Worm (Caenorhabditis elegans) whole organism, dauer: Measurements from ENCODE around the gene C24H11.5.
"Not testable (repeated sequence)": the region's sequence is repeated elsewhere in the genome, so short reads cannot be mapped to it uniquely, and the experiment has no call there.

Experiments
- unc-62 ChIP-seq: sonication (generic microtip); optimal IDR thresholded peaks from 2 replicates; lab custom pipeline; 2017; ENCODE audit warnings: missing biosample characterization, missing genetic modification reagents, missing genetic modification characterization

C24H11.5 gene

DNA sequence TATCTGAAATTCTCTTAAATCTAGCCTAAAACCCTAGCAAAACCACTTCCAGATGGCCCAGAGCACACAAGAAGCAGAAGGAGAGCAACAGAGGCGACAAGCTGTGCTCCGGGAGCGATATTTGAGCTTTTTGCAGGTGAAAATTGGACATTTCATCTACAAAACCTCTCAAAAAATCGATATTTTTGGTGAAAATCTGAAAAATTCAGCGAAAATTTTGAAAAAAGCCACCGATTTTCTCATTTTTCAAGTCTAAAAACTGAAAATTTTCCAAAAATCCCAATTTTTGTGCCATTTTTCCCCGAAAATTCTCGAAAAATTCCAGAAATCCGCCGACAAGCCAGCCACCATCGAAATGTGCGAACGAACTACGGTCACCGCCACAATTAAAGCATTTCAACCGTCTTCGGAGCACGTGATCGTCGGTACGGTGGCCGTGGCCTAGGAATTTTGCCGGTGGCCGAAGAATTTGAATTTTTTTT, at the start of gene C24H11.5:
Gene C24H11.5 (plus strand): TSS at position 51 of the 482 bp plus-strand sequence.
- TF ChIP-seq unc-62 (GFP tag; lab: Kevin White, UChicago), result no peak

DNA sequence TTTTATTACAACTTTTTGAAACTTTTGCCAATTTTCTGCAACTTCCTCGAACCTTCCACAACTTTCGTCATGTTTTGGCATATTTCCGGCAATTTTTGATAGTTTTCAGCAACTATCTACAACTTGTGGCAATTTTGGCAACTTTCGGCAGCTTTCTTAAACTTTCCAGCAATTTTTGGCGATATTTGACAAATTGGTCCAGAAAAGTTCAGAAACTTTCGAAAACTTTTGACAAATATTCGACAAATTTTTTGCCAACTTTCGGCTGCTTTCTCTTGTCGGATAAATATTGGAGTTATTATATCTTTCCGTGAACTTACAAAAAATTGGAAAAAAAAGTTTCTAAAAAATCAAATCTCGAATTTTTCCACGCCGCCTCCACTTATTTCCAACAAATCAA, 49.7 kb upstream of the C24H11.5 start, which contains the start of gene Y41C4A.18:
Gene Y41C4A.18 (plus strand): TSS at position 301 of the 400 bp plus-strand sequence.
- TF ChIP-seq unc-62 (GFP tag; lab: Kevin White, UChicago), result no peak

ce11 chrIII:11730850-11731249, 49.2 kb upstream of the C24H11.5 start:
- no peak for TF ChIP-seq unc-62 (GFP tag; lab: Kevin White, UChicago)

- no peak for TF ChIP-seq unc-62 (GFP tag; lab: Kevin White, UChicago)
Observed at ce11 chrIII:11731491-11731890, 48.5 kb upstream of the C24H11.5 start.

DNA sequence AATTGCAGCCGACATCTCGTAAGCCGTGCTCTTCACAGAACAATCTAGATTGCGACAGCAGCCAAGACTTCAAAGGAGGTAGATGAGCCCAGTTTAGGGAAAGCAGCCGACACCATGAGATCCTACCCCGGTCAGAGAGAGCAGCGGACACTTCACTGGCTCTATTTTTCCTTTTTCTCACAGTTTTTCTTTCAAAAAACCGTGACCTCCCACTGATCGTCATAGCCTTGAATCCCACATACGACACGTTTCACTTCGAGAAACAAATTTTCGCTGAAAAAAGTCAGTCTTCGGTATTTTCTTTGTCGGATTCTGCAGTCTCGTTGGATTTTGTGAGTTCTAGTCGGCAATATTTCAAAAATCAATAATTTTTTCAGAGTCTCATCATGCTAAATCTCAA, 48.0 kb upstream of the C24H11.5 start, which contains the start of gene Y41C4A.21:
Gene Y41C4A.21 (plus strand): TSS at position 301 of the 400 bp plus-strand sequence.
- TF ChIP-seq unc-62 (GFP tag; lab: Kevin White, UChicago), result no peak

- TF ChIP-seq unc-62 (GFP tag; lab: Kevin White, UChicago), result no peak
Observed at ce11 chrIII:11732943-11733342, 47.1 kb upstream of the C24H11.5 start.

ce11 chrIII:11737527-11737926, 42.5 kb upstream of the C24H11.5 start, which contains the start of gene sup-1:
TSS of gene sup-1 (minus strand) at chrIII:11737627.
- no peak for TF ChIP-seq unc-62 (GFP tag; lab: Kevin White, UChicago)

DNA sequence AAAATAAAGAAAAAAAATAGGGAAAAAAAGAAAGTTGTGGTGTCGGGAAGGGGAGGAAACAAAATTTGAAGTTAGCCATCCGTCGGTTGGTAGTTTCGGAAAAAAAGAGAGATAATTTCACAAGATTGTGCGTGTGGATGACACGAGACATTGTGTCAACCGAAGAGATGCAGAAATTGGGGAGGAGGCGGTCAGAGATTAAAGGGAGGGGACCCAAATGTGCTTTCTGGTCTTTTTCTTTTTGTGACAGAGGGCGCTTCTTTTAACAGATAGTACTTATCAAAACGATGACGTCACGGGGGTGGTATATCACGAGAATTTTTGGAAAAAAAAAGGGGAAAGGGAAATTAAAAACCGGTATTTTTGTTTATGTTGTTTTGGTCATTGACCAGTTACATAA, 41.6 kb upstream of the C24H11.5 start:
- TF ChIP-seq unc-62 (GFP tag; lab: Kevin White, UChicago), result no peak

DNA sequence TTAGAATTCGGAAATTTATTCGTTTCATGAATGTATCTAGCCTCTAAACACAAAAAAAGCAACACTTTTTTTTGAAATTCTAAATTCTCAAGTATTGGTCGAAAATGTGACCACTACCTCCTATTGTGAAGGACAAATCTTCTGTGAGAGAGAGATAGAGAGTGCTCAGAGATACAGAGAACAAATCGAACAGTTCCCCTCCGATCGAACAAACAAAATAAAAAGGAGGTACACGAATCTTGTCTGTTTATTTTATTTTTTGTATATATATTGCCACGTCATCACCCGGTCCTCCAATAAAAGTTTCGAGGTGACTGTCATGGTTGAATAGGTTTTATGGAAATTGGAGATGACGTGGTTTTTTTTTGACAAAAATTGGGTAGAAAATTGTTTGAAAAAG, 39.2 kb upstream of the C24H11.5 start:
- TF ChIP-seq unc-62 (GFP tag; lab: Kevin White, UChicago), result no peak

- TF ChIP-seq unc-62 (GFP tag; lab: Kevin White, UChicago), result no peak
Observed at ce11 chrIII:11742191-11742590, 37.8 kb upstream of the C24H11.5 start.

- TF ChIP-seq unc-62 (GFP tag; lab: Kevin White, UChicago), result no peak
Observed at ce11 chrIII:11746718-11747117, 33.3 kb upstream of the C24H11.5 start, which contains the start of gene mrt-2. TSS of gene mrt-2 (plus strand) at chrIII:11746766.

DNA sequence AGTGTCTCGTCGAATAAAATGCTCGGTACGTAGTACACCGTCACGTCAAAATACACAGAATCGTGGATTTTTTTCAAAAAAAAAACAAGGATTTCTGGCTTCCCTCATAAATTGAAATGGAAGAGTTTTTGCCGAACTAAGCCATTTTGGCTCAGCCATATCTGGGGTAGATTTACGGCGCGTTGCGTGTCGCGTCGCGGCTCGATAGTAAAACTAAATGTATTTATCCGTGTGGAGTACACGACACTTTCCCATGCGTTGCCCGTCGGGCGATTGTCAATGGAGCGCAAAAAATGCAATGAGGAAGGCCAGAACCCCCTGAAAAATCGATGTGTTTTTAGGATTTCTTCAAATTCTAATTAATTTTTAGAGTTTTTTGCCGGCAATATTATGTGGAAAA, 29.8 kb upstream of the C24H11.5 start:
- no peak for TF ChIP-seq unc-62 (GFP tag; lab: Kevin White, UChicago)

ce11 chrIII:11750817-11751216, 29.2 kb upstream of the C24H11.5 start:
- no peak for TF ChIP-seq unc-62 (GFP tag; lab: Kevin White, UChicago)

- TF ChIP-seq unc-62 (GFP tag; lab: Kevin White, UChicago), result no peak
Observed at ce11 chrIII:11757892-11758291, 22.1 kb upstream of the C24H11.5 start.

DNA sequence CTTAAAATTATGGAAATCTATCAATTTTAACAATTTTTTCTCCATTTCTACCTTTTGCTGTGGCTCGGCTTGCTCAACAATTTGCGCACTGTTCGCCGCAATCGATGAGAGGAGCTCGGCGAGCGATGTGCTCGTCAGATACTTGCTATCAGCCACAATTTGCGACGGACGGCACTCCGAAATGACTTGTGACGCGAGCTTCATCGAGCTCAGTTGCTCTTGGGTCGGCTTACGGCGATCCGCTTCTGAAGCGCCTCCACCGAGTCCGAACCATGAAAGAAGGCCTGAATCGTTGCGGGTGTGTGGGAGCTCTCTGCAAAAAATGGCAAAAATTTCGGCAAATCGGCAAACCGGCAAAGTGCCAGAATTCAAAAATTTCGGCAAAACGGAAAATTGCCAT, 19.4 kb upstream of the C24H11.5 start:
- TF ChIP-seq unc-62 (GFP tag; lab: Kevin White, UChicago), result no peak

DNA sequence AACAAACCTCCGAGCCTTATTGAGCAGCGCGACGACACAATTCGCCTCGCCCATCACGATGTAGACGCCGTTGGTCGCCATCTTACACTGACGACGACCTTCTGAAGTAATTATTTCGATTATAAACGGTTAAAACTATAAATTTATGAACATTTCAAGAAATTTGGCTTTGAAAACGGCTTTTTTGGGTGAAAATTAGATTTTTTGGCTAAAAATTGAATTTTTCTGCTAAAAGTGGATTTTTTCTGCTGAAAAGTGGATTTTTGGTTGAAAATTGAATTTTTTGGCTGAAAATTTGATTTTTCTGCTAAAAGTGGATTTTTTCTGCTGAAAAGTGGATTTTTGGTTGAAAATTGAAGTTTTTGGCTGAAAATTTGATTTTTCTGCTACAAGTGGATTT, 6.5 kb upstream of the C24H11.5 start, which contains the start of gene gbf-1:
Gene gbf-1 (minus strand): TSS at position 101 of the 400 bp plus-strand sequence.
- TF ChIP-seq unc-62 (GFP tag; lab: Kevin White, UChicago), result not testable (repeated sequence)

ce11 chrIII:11774508-11775000, 5.5 kb upstream of the C24H11.5 start, which contains the start of gene immp-1:
TSS of gene immp-1 (plus strand) at chrIII:11774950.
- TF ChIP-seq unc-62 (GFP tag; lab: Kevin White, UChicago), result no peak
